Fruit fly (Drosophila melanogaster) whole organism, prepupa: ENCODE results near the gene CanA-14F.

Source experiments
- CG10631 ChIP-seq: fragments of 200-800 bp; sonication (Bioruptor generic); optimal IDR thresholded peaks from 2 replicates; lab custom pipeline; 2016; ENCODE audit warnings: missing biosample characterization, missing genetic modification characterization
- CG10669 ChIP-seq: fragments of 200-800 bp; sonication (Bioruptor generic); optimal IDR thresholded peaks from 3 replicates; lab custom pipeline; 2018; ENCODE audit warnings: missing biosample characterization, mild to moderate bottlenecking, missing genetic modification characterization, moderate library complexity
- CG11294 ChIP-seq: fragments of 200-800 bp; sonication (Bioruptor generic); IDR thresholded peaks from 2 replicates; pipeline ENCODE4 v1.3.6; 2022; ENCODE audit warnings: missing biosample characterization, missing genetic modification characterization
- CG11762 ChIP-seq: fragments of 200-800 bp; sonication (Bioruptor generic); optimal IDR thresholded peaks from 3 replicates; lab custom pipeline; 2016; ENCODE audit warnings: missing biosample characterization, missing genetic modification characterization; ENCODE audit not compliant: insufficient read depth
- CG15336 ChIP-seq: fragments of 200-800 bp; sonication (Bioruptor generic); IDR thresholded peaks from 2 replicates; pipeline ENCODE4 v1.3.6; 2022; ENCODE audit warnings: missing biosample characterization, missing genetic modification characterization
- CG1621 ChIP-seq: fragments of 200-800 bp; sonication (Bioruptor generic); optimal IDR thresholded peaks from 3 replicates; lab custom pipeline; 2018; ENCODE audit warnings: missing biosample characterization, mild to moderate bottlenecking, missing genetic modification characterization
- CG16779 ChIP-seq: fragments of 200-800 bp; sonication (Bioruptor generic); optimal IDR thresholded peaks from 3 replicates; lab custom pipeline; 2017; ENCODE audit warnings: missing biosample characterization, mild to moderate bottlenecking, missing genetic modification characterization
- CG3032 ChIP-seq: fragments of 200-800 bp; optimal IDR thresholded peaks from 2 replicates; lab custom pipeline; 2019; ENCODE audit warnings: missing biosample characterization, mild to moderate bottlenecking, missing genetic modification characterization, moderate library complexity
- CG31627 ChIP-seq: fragments of 200-800 bp; sonication (Bioruptor generic); optimal IDR thresholded peaks from 3 replicates; lab custom pipeline; 2016; ENCODE audit warnings: missing biosample characterization, missing genetic modification characterization
- CG32006 ChIP-seq: fragments of 200-800 bp; sonication (Bioruptor generic); optimal IDR thresholded peaks from 3 replicates; lab custom pipeline; 2017; ENCODE audit warnings: missing biosample characterization, mild to moderate bottlenecking, missing genetic modification characterization
- CG34406 ChIP-seq: fragments of 200-800 bp; sonication (Bioruptor generic); optimal IDR thresholded peaks from 3 replicates; lab custom pipeline; 2016; ENCODE audit warnings: missing biosample characterization, missing genetic modification characterization
- CG3919 ChIP-seq: fragments of 200-800 bp; sonication (Bioruptor generic); optimal IDR thresholded peaks from 3 replicates; lab custom pipeline; 2016; ENCODE audit warnings: missing biosample characterization, missing genetic modification characterization
- CG4318 ChIP-seq: fragments of 200-800 bp; sonication (Bioruptor generic); optimal IDR thresholded peaks from 3 replicates; lab custom pipeline; 2017; ENCODE audit warnings: missing biosample characterization, mild to moderate bottlenecking, missing genetic modification characterization
- CG6163 ChIP-seq: fragments of 200-800 bp; sonication (Bioruptor generic); IDR thresholded peaks from 3 replicates; pipeline ENCODE4 v1.3.6; 2022; ENCODE audit warnings: missing biosample characterization, missing genetic modification characterization
- CG6808 ChIP-seq: fragments of 200-800 bp; sonication (Bioruptor generic); optimal IDR thresholded peaks from 3 replicates; lab custom pipeline; 2017; ENCODE audit warnings: missing biosample characterization, missing genetic modification characterization, mild to moderate bottlenecking, moderate library complexity, missing genetic modification reagents
- CG7368 ChIP-seq: fragments of 200-800 bp; sonication (Bioruptor generic); optimal IDR thresholded peaks from 3 replicates; lab custom pipeline; 2016; ENCODE audit warnings: missing biosample characterization, missing genetic modification characterization
- CG8632 ChIP-seq: fragments of 200-800 bp; sonication (Bioruptor generic); optimal IDR thresholded peaks from 3 replicates; lab custom pipeline; 2016; ENCODE audit warnings: missing biosample characterization, missing genetic modification characterization
- CG9139 ChIP-seq: fragments of 200-800 bp; sonication (Bioruptor generic); optimal IDR thresholded peaks from 3 replicates; lab custom pipeline; 2017; ENCODE audit warnings: missing biosample characterization, mild to moderate bottlenecking, missing genetic modification characterization
- Eip75B ChIP-seq: fragments of 200-800 bp; sonication (Bioruptor generic); optimal IDR thresholded peaks from 3 replicates; lab custom pipeline; 2016; ENCODE audit warnings: missing biosample characterization, missing genetic modification characterization
- Eip78C ChIP-seq: fragments of 200-800 bp; sonication (Bioruptor generic); peaks from one replicate; lab custom pipeline; 2016; ENCODE audit warnings: missing biosample characterization, missing genetic modification characterization
- Eip93F ChIP-seq: fragments of 200-800 bp; sonication (Bioruptor generic); optimal IDR thresholded peaks from 2 replicates; lab custom pipeline; 2016; ENCODE audit warnings: missing biosample characterization, mild to moderate bottlenecking, missing genetic modification characterization
- Ets21C ChIP-seq: fragments of 200-800 bp; sonication (Bioruptor generic); optimal IDR thresholded peaks from 3 replicates; lab custom pipeline; 2016; ENCODE audit warnings: missing biosample characterization, missing genetic modification characterization
- Ets96B ChIP-seq: fragments of 200-800 bp; optimal IDR thresholded peaks from 2 replicates; lab custom pipeline; 2019; ENCODE audit warnings: missing biosample characterization, mild to moderate bottlenecking, missing genetic modification characterization, moderate library complexity
- Gug ChIP-seq: fragments of 200-800 bp; sonication (Bioruptor generic); IDR thresholded peaks from 2 replicates; pipeline ENCODE4 v1.3.6; 2022; ENCODE audit warnings: missing biosample characterization, missing genetic modification characterization
- Hr38 ChIP-seq: sonication (Bioruptor generic); optimal IDR thresholded peaks from 2 replicates; lab custom pipeline; 2016; ENCODE audit warnings: missing biosample characterization, missing genetic modification characterization
- Hr39 ChIP-seq: fragments of 200-800 bp; sonication (Bioruptor generic); optimal IDR thresholded peaks from 2 replicates; lab custom pipeline; 2016; ENCODE audit warnings: missing biosample characterization, missing genetic modification characterization
- Lpt ChIP-seq: fragments of 200-800 bp; sonication (Bioruptor generic); optimal IDR thresholded peaks from 3 replicates; lab custom pipeline; 2016; ENCODE audit warnings: missing biosample characterization, missing genetic modification characterization
- Met ChIP-seq: fragments of 200-800 bp; sonication (Bioruptor generic); optimal IDR thresholded peaks from 3 replicates; lab custom pipeline; 2016; ENCODE audit warnings: missing biosample characterization, missing genetic modification characterization
- OdsH ChIP-seq: fragments of 200-800 bp; sonication (Bioruptor generic); optimal IDR thresholded peaks from 3 replicates; lab custom pipeline; 2016; ENCODE audit warnings: missing biosample characterization, missing genetic modification characterization
- Smox ChIP-seq: fragments of 200-800 bp; sonication (Bioruptor generic); optimal IDR thresholded peaks from 3 replicates; lab custom pipeline; 2016; ENCODE audit warnings: missing biosample characterization, missing genetic modification characterization
- Sox102F ChIP-seq: fragments of 200-800 bp; sonication (Bioruptor generic); optimal IDR thresholded peaks from 2 replicates; lab custom pipeline; 2016; ENCODE audit warnings: missing biosample characterization, mild to moderate bottlenecking, missing genetic modification characterization
- Sox14 ChIP-seq: fragments of 200-800 bp; sonication (Bioruptor generic); optimal IDR thresholded peaks from 3 replicates; lab custom pipeline; 2016; ENCODE audit warnings: missing biosample characterization, missing genetic modification characterization
- Sox15 ChIP-seq: fragments of 200-800 bp; sonication (Bioruptor generic); optimal IDR thresholded peaks from 3 replicates; lab custom pipeline; 2016; ENCODE audit warnings: missing biosample characterization, missing genetic modification characterization
- achi ChIP-seq: fragments of 200-800 bp; sonication (Bioruptor generic); optimal IDR thresholded peaks from 3 replicates; lab custom pipeline; 2016; ENCODE audit warnings: missing biosample characterization, missing genetic modification characterization
- cyc ChIP-seq: fragments of 200-800 bp; sonication (Bioruptor generic); optimal IDR thresholded peaks from 3 replicates; lab custom pipeline; 2016; ENCODE audit warnings: missing biosample characterization, missing genetic modification characterization
- dac ChIP-seq: fragments of 200-800 bp; sonication (Bioruptor generic); optimal IDR thresholded peaks from 2 replicates; lab custom pipeline; 2017; ENCODE audit warnings: missing biosample characterization, mild to moderate bottlenecking, missing genetic modification characterization
- dsx ChIP-seq: fragments of 200-800 bp; optimal IDR thresholded peaks from 3 replicates; lab custom pipeline; 2019; ENCODE audit warnings: missing biosample characterization, mild to moderate bottlenecking, missing genetic modification characterization, moderate library complexity; ENCODE audit not compliant: poor library complexity, severe bottlenecking
- eg ChIP-seq: fragments of 200-800 bp; sonication (Bioruptor generic); IDR thresholded peaks from 3 replicates; pipeline ENCODE4 v1.3.6; 2022; ENCODE audit warnings: missing biosample characterization, missing genetic modification characterization
- fd59A ChIP-seq: fragments of 200-800 bp; sonication (Bioruptor generic); optimal IDR thresholded peaks from 2 replicates; lab custom pipeline; 2017; ENCODE audit warnings: missing biosample characterization, mild to moderate bottlenecking, missing genetic modification characterization, missing genetic modification reagents
- fd85E ChIP-seq: fragments of 200-800 bp; sonication (Bioruptor generic); optimal IDR thresholded peaks from 3 replicates; lab custom pipeline; 2016; ENCODE audit warnings: missing biosample characterization, missing genetic modification characterization
- lz ChIP-seq: fragments of 200-800 bp; sonication (Bioruptor generic); optimal IDR thresholded peaks from 3 replicates; lab custom pipeline; 2016; ENCODE audit warnings: missing biosample characterization, missing genetic modification characterization
- net ChIP-seq: fragments of 200-800 bp; sonication (Bioruptor generic); optimal IDR thresholded peaks from 3 replicates; lab custom pipeline; 2016; ENCODE audit warnings: missing biosample characterization, missing genetic modification characterization
- pdm3 ChIP-seq: fragments of 200-800 bp; sonication (Bioruptor generic); optimal IDR thresholded peaks from 3 replicates; lab custom pipeline; 2016; ENCODE audit warnings: missing biosample characterization, missing genetic modification characterization
- salr ChIP-seq, 2 experiments: fragments of 200-800 bp; sonication (Bioruptor generic); optimal IDR thresholded peaks; 3 replicates each; lab custom pipeline; 2016 to 2018; ENCODE audit warnings: missing biosample characterization in 2 of 2, missing genetic modification characterization in 2 of 2, mild to moderate bottlenecking in 1 of 2
- spab ChIP-seq: fragments of 200-800 bp; sonication (Bioruptor generic); optimal IDR thresholded peaks from 2 replicates; lab custom pipeline; 2017; ENCODE audit warnings: missing biosample characterization, mild to moderate bottlenecking, missing genetic modification characterization, missing genetic modification reagents
- ss ChIP-seq, 2 experiments: fragments of 200-800 bp; sonication (Bioruptor generic); optimal IDR thresholded peaks; 2 replicates in 1 of 2; 3 replicates in 1 of 2; lab custom pipeline; 2017 to 2018; ENCODE audit warnings: mild to moderate bottlenecking in 2 of 2, missing biosample characterization in 2 of 2, missing genetic modification characterization in 2 of 2, moderate library complexity in 1 of 2
- svp ChIP-seq: fragments of 200-800 bp; sonication (Bioruptor generic); peaks from one replicate; lab custom pipeline; 2016; ENCODE audit warnings: missing biosample characterization, missing genetic modification characterization
- vri ChIP-seq: fragments of 200-800 bp; sonication (Bioruptor generic); optimal IDR thresholded peaks from 3 replicates; lab custom pipeline; 2016; ENCODE audit warnings: missing biosample characterization, mild to moderate bottlenecking, missing genetic modification characterization

Gene CanA-14F

dm6 chrX:16552968-16553417, 34.0 kb downstream of the CanA-14F start (continued):
- TF ChIP-seq Sox102F (GFP tag; lab: Kevin White, UChicago), result no peak
- no peak for TF ChIP-seq CG9139 (GFP tag; lab: Kevin White, UChicago)
- no peak for TF ChIP-seq fd85E (GFP tag; lab: Kevin White, UChicago)
- no peak for TF ChIP-seq Hr39 (GFP tag; lab: Kevin White, UChicago)
- no peak for TF ChIP-seq CG31627 (GFP tag; lab: Kevin White, UChicago)
- peak; percentile 14; the same call in 1 of the 3 replicates for TF ChIP-seq CG6163 (GFP tag; lab: Robert Waterston, UW)
- TF ChIP-seq CG3032 (tag; lab: Kevin White, UChicago), result no peak
- TF ChIP-seq CG11294 (GFP tag; lab: Robert Waterston, UW), result no peak
- TF ChIP-seq CG4318 (GFP tag; lab: Kevin White, UChicago), result no peak
- peak; percentile 83 for TF ChIP-seq vri (GFP tag; lab: Kevin White, UChicago)
- TF ChIP-seq Ets96B (tag; lab: Kevin White, UChicago), result no peak
- no peak for TF ChIP-seq Lpt
- no peak for TF ChIP-seq pdm3
- TF ChIP-seq eg (GFP tag; lab: Robert Waterston, UW), result peak; percentile 12; the same call in 1 of the 3 replicates
- TF ChIP-seq Ets21C, result no peak
- TF ChIP-seq CG1621 (tag; lab: Kevin White, UChicago), result no peak
- TF ChIP-seq Eip78C (GFP tag; lab: Kevin White, UChicago), result peak; percentile 45
- TF ChIP-seq CG11762 (GFP tag; lab: Kevin White, UChicago), result no peak
- TF ChIP-seq net, result no peak
- no peak for TF ChIP-seq lz
- TF ChIP-seq Sox15 (GFP tag; lab: Kevin White, UChicago), result no peak
- TF ChIP-seq CG6808 (GFP tag; lab: Kevin White, UChicago), result no peak
- no peak for TF ChIP-seq CG8632 (GFP tag; lab: Kevin White, UChicago)
- no peak for TF ChIP-seq CG32006 (GFP tag; lab: Kevin White, UChicago)
- no peak for TF ChIP-seq spab (GFP tag; lab: Kevin White, UChicago)
- no peak for TF ChIP-seq CG15336 (GFP tag; lab: Robert Waterston, UW)
- peak; percentile 35 for TF ChIP-seq Eip75B
- no peak for TF ChIP-seq CG7368
- TF ChIP-seq cyc (GFP tag; lab: Kevin White, UChicago), result no peak
- no peak for TF ChIP-seq Gug
- TF ChIP-seq, all 60 proteins: peak for 7

- TF ChIP-seq fd59A (peak; percentile 54), CG1621 (tag; lab: Kevin White, UChicago) (no peak), ss (GFP tag; optimal IDR thresholded peaks at IDR 0.05; lab: Kevin White, UChicago) (no peak), CG8632 (GFP tag; lab: Kevin White, UChicago) (peak; percentile 79), CG11762 (GFP tag; lab: Kevin White, UChicago) (peak; percentile 71), CG3032 (tag; lab: Kevin White, UChicago) (peak; percentile 65), Met (GFP tag; lab: Kevin White, UChicago) (peak; percentile 81), spab (GFP tag; lab: Kevin White, UChicago) (no peak), net (peak; percentile 86), salr (GFP tag; optimal IDR thresholded peaks at IDR 0.05; lab: Kevin White, UChicago) (no peak), dac (GFP tag; lab: Kevin White, UChicago) (peak; percentile 64), pdm3 (peak; percentile 82), CG31627 (GFP tag; lab: Kevin White, UChicago) (peak; percentile 81), CG9139 (GFP tag; lab: Kevin White, UChicago) (no peak), CG34406 (GFP tag; lab: Kevin White, UChicago) (peak; percentile 84), CG11294 (GFP tag; lab: Robert Waterston, UW) (peak; percentile 42; the same call in 1 of the 2 replicates), CG16779 (tag; lab: Kevin White, UChicago) (no peak), CG7368 (no peak), Eip93F (GFP tag; lab: Kevin White, UChicago) (peak; percentile 84), Lpt (peak; percentile 18), CG3919 (peak; percentile 88), CG4318 (GFP tag; lab: Kevin White, UChicago) (peak; percentile 69), Hr38 (GFP tag; lab: Kevin White, UChicago) (no peak), CG15336 (GFP tag; lab: Robert Waterston, UW) (peak; percentile 83), Smox (GFP tag; lab: Kevin White, UChicago) (peak; percentile 82), dsx (GFP tag; lab: Kevin White, UChicago) (peak; percentile 65), CG10669 (GFP tag; lab: Kevin White, UChicago) (no peak), CG10631 (GFP tag; lab: Kevin White, UChicago) (peak; percentile 78), svp (GFP tag; lab: Kevin White, UChicago) (peak; percentile 85), Ets96B (tag; lab: Kevin White, UChicago) (peak; percentile 75), Sox14 (peak; percentile 75), achi (GFP tag; lab: Kevin White, UChicago) (peak; percentile 78), OdsH (GFP tag; lab: Kevin White, UChicago) (peak; percentile 85), Ets21C (peak; percentile 65), Sox102F (GFP tag; lab: Kevin White, UChicago) (no peak)
Observed at dm6 chrX:16552567-16552966, 34.4 kb downstream of the CanA-14F start.
